Worm (Caenorhabditis elegans) whole organism, L4 larva: ENCODE data around the gene cdc-73.

Experiments
- F10B5.3 ChIP-seq: sonication (generic microtip); optimal IDR thresholded peaks from 2 replicates; lab custom pipeline; 2016; ENCODE audit warnings: mild to moderate bottlenecking, missing genetic modification characterization, missing compliant biosample characterization
- F37D6.2 ChIP-seq: sonication (generic microtip); optimal IDR thresholded peaks from 2 replicates; lab custom pipeline; 2016; ENCODE audit warnings: mild to moderate bottlenecking, missing genetic modification characterization, missing compliant biosample characterization
- F44E2.7 ChIP-seq: fragments of 200-800 bp; sonication (Bioruptor generic); IDR thresholded peaks from 2 replicates; pipeline ENCODE4 v2.1.2; 2022; ENCODE audit warnings: missing genetic modification characterization, missing compliant biosample characterization
- F49E8.2 ChIP-seq: sonication (generic microtip); optimal IDR thresholded peaks from 2 replicates; lab custom pipeline; 2016; ENCODE audit warnings: missing compliant biosample characterization, mild to moderate bottlenecking, missing genetic modification characterization, borderline replicate concordance
- R02D3.7 ChIP-seq: fragments of 150-350 bp; sonication (generic microtip); optimal IDR thresholded peaks from 3 replicates; lab custom pipeline; 2014; ENCODE audit warnings: missing biosample characterization, missing genetic modification characterization
- T20F7.1 ChIP-seq: fragments of 200-800 bp; sonication (Bioruptor generic); optimal IDR thresholded peaks from 2 replicates; lab custom pipeline; 2018; ENCODE audit warnings: mild to moderate bottlenecking, missing genetic modification characterization, missing compliant biosample characterization
- Y48G9A.11 ChIP-seq: fragments of 200-800 bp; sonication (Bioruptor generic); IDR thresholded peaks from 2 replicates; pipeline ENCODE4 v1.3.6; 2022; ENCODE audit warnings: missing genetic modification reagents, missing genetic modification characterization, missing compliant biosample characterization
- Y5F2A.4 ChIP-seq: fragments of 200-800 bp; sonication (Bioruptor generic); optimal IDR thresholded peaks from 2 replicates; lab custom pipeline; 2018; ENCODE audit warnings: mild to moderate bottlenecking, missing genetic modification characterization, missing compliant biosample characterization
- Y75B8A.6 ChIP-seq: fragments of 200-800 bp; sonication (Bioruptor generic); IDR thresholded peaks from 2 replicates; pipeline ENCODE4 v1.3.6; 2022; ENCODE audit warnings: missing genetic modification reagents, missing genetic modification characterization, missing compliant biosample characterization
- ZK337.2 ChIP-seq: fragments of 200-800 bp; sonication (Bioruptor generic); IDR thresholded peaks from 2 replicates; pipeline ENCODE4 v1.3.6; 2022; ENCODE audit warnings: missing genetic modification reagents, missing genetic modification characterization, missing compliant biosample characterization
- aha-1 ChIP-seq: fragments of 150-350 bp; peaks from one replicate; lab custom pipeline; 2014; ENCODE audit warnings: missing biosample characterization, missing genetic modification characterization
- aly-2 ChIP-seq: sonication (generic microtip); optimal IDR thresholded peaks from 2 replicates; lab custom pipeline; 2018; ENCODE audit warnings: missing biosample characterization, missing genetic modification characterization
- ama-1 ChIP-seq: fragments of 150-350 bp; optimal IDR thresholded peaks from 2 replicates; lab custom pipeline; 2014; ENCODE audit warnings: inconsistent platforms, mixed read lengths
- attf-4 ChIP-seq: sonication (generic microtip); optimal IDR thresholded peaks from 3 replicates; lab custom pipeline; 2017; ENCODE audit warnings: missing biosample characterization, missing genetic modification characterization
- ctbp-1 ChIP-seq: fragments of 200-800 bp; sonication (Bioruptor generic); IDR thresholded peaks from 2 replicates; pipeline ENCODE4 v1.3.6; 2022; ENCODE audit warnings: missing genetic modification reagents, missing genetic modification characterization, missing compliant biosample characterization
- daf-12 ChIP-seq: fragments of 150-350 bp; optimal IDR thresholded peaks from 2 replicates; lab custom pipeline; 2014; ENCODE audit warnings: missing biosample characterization, missing genetic modification reagents, missing genetic modification characterization
- dmd-6 ChIP-seq: fragments of 200-800 bp; sonication (Bioruptor generic); IDR thresholded peaks from 2 replicates; pipeline ENCODE4 v1.3.6; 2022; ENCODE audit warnings: missing genetic modification reagents, missing genetic modification characterization, missing compliant biosample characterization
- dpl-1 ChIP-seq: fragments of 150-350 bp; optimal IDR thresholded peaks from 2 replicates; lab custom pipeline; 2014; ENCODE audit warnings: missing biosample characterization, missing genetic modification reagents, missing genetic modification characterization
- dve-1 ChIP-seq: sonication (generic microtip); optimal IDR thresholded peaks from 2 replicates; lab custom pipeline; 2017; ENCODE audit warnings: antibody characterized with exemption, mild to moderate bottlenecking, missing genetic modification characterization, missing compliant biosample characterization; ENCODE audit not compliant: insufficient read depth
- egl-43 ChIP-seq: fragments of 200-800 bp; sonication (Bioruptor generic); IDR thresholded peaks from 2 replicates; pipeline ENCODE4 v1.3.6; 2022; ENCODE audit warnings: missing genetic modification reagents, missing genetic modification characterization, missing compliant biosample characterization
- fos-1 ChIP-seq: fragments of 150-350 bp; optimal IDR thresholded peaks from 2 replicates; lab custom pipeline; 2014; ENCODE audit warnings: missing biosample characterization, missing genetic modification characterization
- hlh-11 ChIP-seq: fragments of 200-800 bp; sonication (Bioruptor generic); optimal IDR thresholded peaks from 2 replicates; lab custom pipeline; 2018; ENCODE audit warnings: mild to moderate bottlenecking, missing genetic modification characterization, missing compliant biosample characterization
- lin-38 ChIP-seq: fragments of 200-800 bp; sonication (Bioruptor generic); IDR thresholded peaks from 2 replicates; pipeline ENCODE4 v1.3.6; 2022; ENCODE audit warnings: missing genetic modification reagents, missing genetic modification characterization, missing compliant biosample characterization
- lin-39 ChIP-seq: fragments of 150-350 bp; optimal IDR thresholded peaks from 2 replicates; lab custom pipeline; 2014; ENCODE audit warnings: missing biosample characterization, missing genetic modification reagents, missing genetic modification characterization
- lsy-2 ChIP-seq, 2 experiments: fragments of 150-350 bp in 1 of 2; sonication (generic microtip) in 1 of 2; optimal IDR thresholded peaks; 2 replicates each; lab custom pipeline; 2014 to 2017; ENCODE audit warnings: missing biosample characterization in 2 of 2, missing genetic modification characterization in 2 of 2
- mdt-29 ChIP-seq: fragments of 200-800 bp; sonication (Bioruptor generic); IDR thresholded peaks from 2 replicates; pipeline ENCODE4 v1.3.6; 2022; ENCODE audit warnings: missing genetic modification reagents, missing genetic modification characterization, missing compliant biosample characterization
- mxl-2 ChIP-seq: fragments of 200-800 bp; sonication (Bioruptor generic); conservative IDR thresholded peaks from 2 replicates; pipeline ENCODE4 v1.3.6; 2022; ENCODE audit warnings: missing genetic modification reagents, missing genetic modification characterization, missing compliant biosample characterization
- mxl-3 ChIP-seq: fragments of 200-800 bp; sonication (Bioruptor generic); optimal IDR thresholded peaks from 2 replicates; lab custom pipeline; 2018; ENCODE audit warnings: mild to moderate bottlenecking, missing genetic modification characterization, missing compliant biosample characterization
- nhr-10 ChIP-seq: fragments of 150-350 bp; optimal IDR thresholded peaks from 2 replicates; lab custom pipeline; 2014; ENCODE audit warnings: missing biosample characterization, missing genetic modification characterization
- nhr-102 ChIP-seq: sonication (generic microtip); optimal IDR thresholded peaks from 2 replicates; lab custom pipeline; 2016; ENCODE audit warnings: mild to moderate bottlenecking, missing genetic modification characterization, moderate library complexity, missing compliant biosample characterization
- nhr-11 ChIP-seq: fragments of 150-350 bp; optimal IDR thresholded peaks from 2 replicates; lab custom pipeline; 2014; ENCODE audit warnings: missing biosample characterization, missing genetic modification characterization
- nhr-111 ChIP-seq: fragments of 200-800 bp; sonication (Bioruptor generic); optimal IDR thresholded peaks from 2 replicates; lab custom pipeline; 2018; ENCODE audit warnings: mild to moderate bottlenecking, missing genetic modification characterization, missing compliant biosample characterization
- nhr-237 ChIP-seq: sonication (generic microtip); optimal IDR thresholded peaks from 2 replicates; lab custom pipeline; 2017; ENCODE audit warnings: missing biosample characterization, missing genetic modification characterization
- nhr-41 ChIP-seq: fragments of 200-800 bp; sonication (Bioruptor generic); IDR thresholded peaks from 2 replicates; pipeline ENCODE4 v1.3.6; 2022; ENCODE audit warnings: missing genetic modification reagents, missing genetic modification characterization, missing compliant biosample characterization
- nhr-42 ChIP-seq: fragments of 200-800 bp; sonication (Bioruptor generic); IDR thresholded peaks from 2 replicates; pipeline ENCODE4 v1.3.6; 2022; ENCODE audit warnings: missing genetic modification characterization, missing compliant biosample characterization
- nhr-48 ChIP-seq: sonication (generic microtip); optimal IDR thresholded peaks from 2 replicates; lab custom pipeline; 2016; ENCODE audit warnings: mild to moderate bottlenecking, missing genetic modification characterization, missing compliant biosample characterization
- nhr-6 ChIP-seq: fragments of 150-350 bp; optimal IDR thresholded peaks from 2 replicates; lab custom pipeline; 2014; ENCODE audit warnings: missing biosample characterization, missing genetic modification characterization
- nhr-76 ChIP-seq: fragments of 150-350 bp; optimal IDR thresholded peaks from 2 replicates; lab custom pipeline; 2014; ENCODE audit warnings: missing biosample characterization, missing genetic modification characterization
- nhr-77 ChIP-seq: fragments of 150-350 bp; optimal IDR thresholded peaks from 2 replicates; lab custom pipeline; 2014; ENCODE audit warnings: missing biosample characterization, missing genetic modification characterization
- pha-4 ChIP-seq, 2 experiments: fragments of 150-350 bp in 1 of 2; fragments of 200-800 bp in 1 of 2; sonication (Bioruptor generic) in 1 of 2; IDR thresholded peaks in 1 of 2; optimal IDR thresholded peaks in 1 of 2; 2 replicates each; pipeline versions ENCODE4 v1.3.6 to Lab custom; 2014 to 2022; ENCODE audit warnings: missing genetic modification characterization in 2 of 2, missing genetic modification reagents in 2 of 2, missing biosample characterization in 1 of 2, missing compliant biosample characterization in 1 of 2
- sdz-12 ChIP-seq: fragments of 200-800 bp; sonication (Bioruptor generic); optimal IDR thresholded peaks from 2 replicates; lab custom pipeline; 2018; ENCODE audit warnings: mild to moderate bottlenecking, missing genetic modification characterization, missing compliant biosample characterization
- skn-1 ChIP-seq: fragments of 150-350 bp; optimal IDR thresholded peaks from 2 replicates; lab custom pipeline; 2014; ENCODE audit warnings: missing biosample characterization, missing genetic modification characterization
- snpc-1.2 ChIP-seq: fragments of 200-800 bp; sonication (Bioruptor generic); IDR thresholded peaks from 2 replicates; pipeline ENCODE4 v1.3.6; 2022; ENCODE audit warnings: missing genetic modification reagents, missing genetic modification characterization, missing compliant biosample characterization
- spr-1 ChIP-seq: sonication (generic microtip); optimal IDR thresholded peaks from 2 replicates; lab custom pipeline; 2016; ENCODE audit warnings: mild to moderate bottlenecking, missing genetic modification characterization, missing compliant biosample characterization
- tag-97 ChIP-seq: fragments of 200-800 bp; sonication (Bioruptor generic); IDR thresholded peaks from 2 replicates; pipeline ENCODE4 v1.3.6; 2022; ENCODE audit warnings: missing genetic modification characterization, missing compliant biosample characterization
- unc-130 ChIP-seq: sonication (generic microtip); optimal IDR thresholded peaks from 2 replicates; lab custom pipeline; 2016; ENCODE audit warnings: missing genetic modification reagents, missing genetic modification characterization, missing compliant biosample characterization
- unc-62 ChIP-seq, 3 experiments: fragments of 150-350 bp in 1 of 3; sonication (generic microtip); optimal IDR thresholded peaks in 2 of 3; peaks in 1 of 3; 1 replicate in 1 of 3; 2 replicates in 2 of 3; lab custom pipeline; 2014 to 2017; ENCODE audit warnings: missing biosample characterization in 3 of 3, missing genetic modification characterization in 3 of 3, missing genetic modification reagents in 3 of 3, missing genotype in 1 of 3
- vab-7 ChIP-seq: fragments of 200-800 bp; sonication (Bioruptor generic); IDR thresholded peaks from 2 replicates; pipeline ENCODE4 v1.3.6; 2022; ENCODE audit warnings: missing genetic modification reagents, missing genetic modification characterization, missing compliant biosample characterization
- zag-1 ChIP-seq: fragments of 150-350 bp; optimal IDR thresholded peaks from 2 replicates; lab custom pipeline; 2014; ENCODE audit warnings: missing biosample characterization, missing genetic modification characterization
- zfp-3 ChIP-seq: fragments of 200-800 bp; sonication (Bioruptor generic); conservative IDR thresholded peaks from 2 replicates; pipeline ENCODE4 v1.3.6; 2022; ENCODE audit warnings: missing genetic modification reagents, missing genetic modification characterization, missing compliant biosample characterization
- zip-11 ChIP-seq: fragments of 200-800 bp; sonication (Bioruptor generic); IDR thresholded peaks from 2 replicates; pipeline ENCODE4 v1.3.6; 2022; ENCODE audit warnings: missing genetic modification characterization, missing compliant biosample characterization
- ztf-7 ChIP-seq: fragments of 150-350 bp; optimal IDR thresholded peaks from 2 replicates; lab custom pipeline; 2014; ENCODE audit warnings: missing biosample characterization, missing genetic modification characterization

The cdc-73 gene

ce11 chrIV:4093087-4093486, 50.7 kb downstream of the cdc-73 start (continued):
- TF ChIP-seq snpc-1.2 (GFP tag; lab: Robert Waterston, UW) = no peak
- no peak for TF ChIP-seq ztf-7 (tag; lab: Kevin White, UChicago)
- TF ChIP-seq Y75B8A.6 (GFP tag; lab: Robert Waterston, UW) = no peak
- TF ChIP-seq lin-38 (GFP tag; lab: Robert Waterston, UW) = peak; percentile 55
- no peak for TF ChIP-seq mxl-3 (GFP tag; lab: Kevin White, UChicago)
- no peak for TF ChIP-seq unc-130 (GFP tag; lab: Kevin White, UChicago)
- TF ChIP-seq nhr-10 (tag; lab: Kevin White, UChicago) = no peak
- TF ChIP-seq nhr-42 (GFP tag; lab: Robert Waterston, UW) = no peak
- TF ChIP-seq nhr-48 (tag; lab: Kevin White, UChicago) = peak; percentile 68
- peak; percentile 94 for TF ChIP-seq aha-1 (tag; lab: Kevin White, UChicago)
- TF ChIP-seq ctbp-1 = peak; percentile 70; the same call in 1 of the 2 replicates
- no peak for TF ChIP-seq mdt-29 (GFP tag; lab: Robert Waterston, UW)
- TF ChIP-seq zfp-3 (GFP tag; lab: Robert Waterston, UW) = no peak
- no peak for TF ChIP-seq nhr-41 (GFP tag; lab: Robert Waterston, UW)
- no peak for TF ChIP-seq zip-11 (GFP tag; lab: Robert Waterston, UW)
- no peak for TF ChIP-seq zag-1
- no peak for TF ChIP-seq lin-39 (tag; lab: Kevin White, UChicago)
- TF ChIP-seq lsy-2 (tag; optimal IDR thresholded peaks at IDR 0.05; lab: Kevin White, UChicago) = peak in 1 of 2 experiments; percentile 69
- TF ChIP-seq F37D6.2 (tag; lab: Kevin White, UChicago) = peak; percentile 53
- peak; percentile 5 for TF ChIP-seq spr-1 (tag; lab: Kevin White, UChicago)
- TF ChIP-seq fos-1 (tag; lab: Kevin White, UChicago) = no peak
- no peak for TF ChIP-seq attf-4 (tag; lab: Kevin White, UChicago)
- no peak for TF ChIP-seq Y5F2A.4 (GFP tag; lab: Kevin White, UChicago)
- TF ChIP-seq Y48G9A.11 (GFP tag; lab: Robert Waterston, UW) = no peak
- TF ChIP-seq R02D3.7 = no peak
- no peak for TF ChIP-seq tag-97
- no peak for TF ChIP-seq T20F7.1 (GFP tag; lab: Kevin White, UChicago)
- TF ChIP-seq ama-1 (lab: Kevin White, UChicago) = peak; percentile 17
- no peak for TF ChIP-seq aly-2 (tag; lab: Kevin White, UChicago)
- peak; percentile 12 for TF ChIP-seq nhr-77 (tag; lab: Kevin White, UChicago)
- peak; percentile 18 for TF ChIP-seq nhr-6 (tag; lab: Kevin White, UChicago)
- no peak for TF ChIP-seq F49E8.2 (tag; lab: Kevin White, UChicago)
- TF ChIP-seq nhr-11 (tag; lab: Kevin White, UChicago) = peak; percentile 10
- peak; percentile 46; the same call in 1 of the 2 replicates for TF ChIP-seq egl-43 (GFP tag; lab: Robert Waterston, UW)
- TF ChIP-seq ZK337.2 = no peak
- TF ChIP-seq F44E2.7 = no peak
- TF ChIP-seq nhr-102 (tag; lab: Kevin White, UChicago) = peak; percentile 33
- peak; percentile 89 for TF ChIP-seq dve-1 (tag; lab: Kevin White, UChicago)
- TF ChIP-seq daf-12 (tag; lab: Kevin White, UChicago) = no peak
- TF ChIP-seq skn-1 (tag; lab: Kevin White, UChicago) = no peak
- no peak for TF ChIP-seq nhr-76 (tag; lab: Kevin White, UChicago)
- TF ChIP-seq pha-4 (GFP tag; IDR thresholded peaks at IDR 0.05; lab: Robert Waterston, UW) = peak; percentile 72
- TF ChIP-seq pha-4 (tag; optimal IDR thresholded peaks at IDR 0.05; lab: Kevin White, UChicago) = no peak
- TF ChIP-seq unc-62 (GFP tag; optimal IDR thresholded peaks at IDR 0.05 in 1 of 2; lab: Kevin White, UChicago) = no peak
- no peak for TF ChIP-seq unc-62 (tag; optimal IDR thresholded peaks at IDR 0.05; lab: Kevin White, UChicago)
- TF ChIP-seq nhr-237 (tag; lab: Kevin White, UChicago) = no peak
- TF ChIP-seq dpl-1 (GFP tag; lab: Kevin White, UChicago) = peak; percentile 52
- no peak for TF ChIP-seq mxl-2 (GFP tag; lab: Robert Waterston, UW)
- no peak for TF ChIP-seq vab-7 (GFP tag; lab: Robert Waterston, UW)
- no peak for TF ChIP-seq sdz-12 (GFP tag; lab: Kevin White, UChicago)
- peak; percentile 75 for TF ChIP-seq dmd-6 (GFP tag; lab: Robert Waterston, UW)
- TF ChIP-seq nhr-111 (GFP tag; lab: Kevin White, UChicago) = no peak
- TF ChIP-seq hlh-11 = peak; percentile 90
- no peak for TF ChIP-seq F10B5.3
